Worm (Caenorhabditis elegans): Measurements from ENCODE around the gene cct-1.
A peak's percentile ranks its signal among the peaks of the same experiment; 100 is the strongest.

The cct-1 gene

ce11 chrII:8141135-8141534, 44.1 kb upstream of the cct-1 start:
- TF ChIP-seq madf-8 (GFP tag; conservative IDR thresholded peaks at IDR 0.05): no peak
- no peak for TF ChIP-seq let-607 (tag; optimal IDR thresholded peaks at IDR 0.05)
- TF ChIP-seq lag-1 (GFP tag; IDR thresholded peaks at IDR 0.05): no peak
- TF ChIP-seq D2030.7 (GFP tag; IDR thresholded peaks at IDR 0.05): 0 out of 2 replicates have a peak, but pooled peaks have one; percentile 28
- TF ChIP-seq ztf-26 (tag; optimal IDR thresholded peaks at IDR 0.05): no peak
- TF ChIP-seq repo-1 (tag; optimal IDR thresholded peaks at IDR 0.05): peak; percentile 15
- TF ChIP-seq B0336.3 (GFP tag; IDR thresholded peaks at IDR 0.05): peak; percentile 66; the same call in 1 of the 2 replicates
- no peak for TF ChIP-seq egrh-3 (GFP tag; IDR thresholded peaks at IDR 0.05)
- 0 out of 2 replicates have a peak, but pooled peaks have one; percentile 58 for TF ChIP-seq attf-6 (GFP tag; IDR thresholded peaks at IDR 0.05)
- no peak for TF ChIP-seq gei-17 (GFP tag; optimal IDR thresholded peaks at IDR 0.05)
- no peak for TF ChIP-seq F22D6.2 (tag; optimal IDR thresholded peaks at IDR 0.05)
- TF ChIP-seq chd-7 (tag; optimal IDR thresholded peaks at IDR 0.05): no peak
- TF ChIP-seq madf-6 (GFP tag; IDR thresholded peaks at IDR 0.05): peak; percentile 36; the same call in 1 of the 2 replicates
- TF ChIP-seq K12H6.12 (tag; optimal IDR thresholded peaks at IDR 0.05): no peak
- TF ChIP-seq ceh-79 (tag; optimal IDR thresholded peaks at IDR 0.05): no peak
- no peak for TF ChIP-seq pha-4 (tag; optimal IDR thresholded peaks at IDR 0.05)
- TF ChIP-seq tlf-1 (GFP tag; optimal IDR thresholded peaks at IDR 0.05): no peak
- TF ChIP-seq die-1 (tag; optimal IDR thresholded peaks at IDR 0.05): peak; percentile 16
- TF ChIP-seq B0019.2 (GFP tag; conservative IDR thresholded peaks at IDR 0.05): 0 out of 2 replicates have a peak, but pooled peaks have one; percentile 7
- TF ChIP-seq F23B12.7 (tag; optimal IDR thresholded peaks at IDR 0.05; ENCODE audit: insufficient read depth): no peak
- TF ChIP-seq nhr-80 (tag; optimal IDR thresholded peaks at IDR 0.05): no peak
- no peak for TF ChIP-seq him-1 (tag; optimal IDR thresholded peaks at IDR 0.05)
- no peak for TF ChIP-seq cebp-1 (GFP tag; IDR thresholded peaks at IDR 0.05)
- peak; percentile 41 for TF ChIP-seq cebp-1 (tag; optimal IDR thresholded peaks at IDR 0.05)
- no peak for TF ChIP-seq ztf-22 (GFP tag; optimal IDR thresholded peaks at IDR 0.05)
- TF ChIP-seq lin-40 (tag; optimal IDR thresholded peaks at IDR 0.05): no peak
- no peak for TF ChIP-seq F39B2.1 (GFP tag; IDR thresholded peaks at IDR 0.05)
- peak; percentile 15 for TF ChIP-seq tbp1 (GFP tag; optimal IDR thresholded peaks at IDR 0.05)
- no peak for TF ChIP-seq hlh-26 (GFP tag; conservative IDR thresholded peaks at IDR 0.05)
- TF ChIP-seq ets-4 (GFP tag; optimal IDR thresholded peaks at IDR 0.05): no peak
- TF ChIP-seq athp-1 (tag; optimal IDR thresholded peaks at IDR 0.05): peak; percentile 22
- no peak for TF ChIP-seq lsy-27 (tag; optimal IDR thresholded peaks at IDR 0.05; ENCODE audit: borderline replicate concordance, insufficient read depth)
- 0 out of 2 replicates have a peak, but pooled peaks have one; percentile 29 for TF ChIP-seq ekl-4 (GFP tag; IDR thresholded peaks at IDR 0.05)
- peak; percentile 73; the same call in 1 of the 2 replicates for TF ChIP-seq nfya-2 (GFP tag; IDR thresholded peaks at IDR 0.05)
- peak; percentile 11 for TF ChIP-seq nhr-27 (tag; optimal IDR thresholded peaks at IDR 0.05)
- 0 out of 2 replicates have a peak, but pooled peaks have one; percentile 14 for TF ChIP-seq ceh-100 (GFP tag; IDR thresholded peaks at IDR 0.05)
- no peak for TF ChIP-seq rcor-1 (GFP tag; IDR thresholded peaks at IDR 0.05)
- TF ChIP-seq Y67H2A.10 (GFP tag; conservative IDR thresholded peaks at IDR 0.05): no peak
- TF ChIP-seq snpc-4 (GFP tag; optimal IDR thresholded peaks at IDR 0.05): no peak
- TF ChIP-seq snpc-4 (tag; optimal IDR thresholded peaks at IDR 0.05): peak in 1 of 4 experiments; percentile 3
- peak; percentile 57; the same call in 1 of the 2 replicates for TF ChIP-seq nfyb-1 (GFP tag; IDR thresholded peaks at IDR 0.05)
- TF ChIP-seq unc-130 (GFP tag; optimal IDR thresholded peaks at IDR 0.05): no peak
- TF ChIP-seq F52B5.7 (tag; optimal IDR thresholded peaks at IDR 0.05): peak; percentile 7
- no peak for TF ChIP-seq F57C9.4 (tag; optimal IDR thresholded peaks at IDR 0.05)
- no peak for TF ChIP-seq F37B4.10 (GFP tag; IDR thresholded peaks at IDR 0.05)
- TF ChIP-seq C06A6.2 (GFP tag; conservative IDR thresholded peaks at IDR 0.05): no peak
- TF ChIP-seq B0261.1 (tag; optimal IDR thresholded peaks at IDR 0.05): no peak
- peak; percentile 16 for TF ChIP-seq hrde-1 (tag; optimal IDR thresholded peaks at IDR 0.05; ENCODE audit: borderline replicate concordance)
- TF ChIP-seq mcd-1 (GFP tag; IDR thresholded peaks at IDR 0.05): no peak

All from whole organism, young adult.